Fruit fly (Drosophila melanogaster): ENCODE measurements around the gene CG32104.

The CG32104 gene

DNA sequence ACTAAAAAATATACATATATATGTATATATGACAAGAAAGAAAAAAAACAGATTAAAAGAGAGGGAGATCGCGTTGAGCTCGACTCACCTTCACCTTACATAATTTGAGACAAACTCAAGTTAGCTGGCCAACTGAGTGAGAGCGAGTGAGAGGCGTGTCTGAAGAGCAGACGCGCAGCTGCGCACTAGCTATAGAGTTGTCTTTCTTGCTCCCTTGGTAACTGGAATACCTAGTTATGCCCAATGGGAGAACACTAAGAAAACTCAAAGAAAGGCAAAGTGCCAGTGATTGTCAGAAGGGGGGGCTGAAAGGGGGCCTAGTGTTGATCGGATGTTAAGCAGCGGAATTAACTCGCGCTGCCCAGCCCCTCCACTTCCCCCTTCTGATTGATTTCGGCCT is 35.3 kb upstream of the CG32104 start (continued):
- TF ChIP-seq CG7928 (GFP tag; optimal IDR thresholded peaks at IDR 0.05) = no peak
- no peak for TF ChIP-seq CG33557 (GFP tag; optimal IDR thresholded peaks at IDR 0.05)
- no peak for TF ChIP-seq dmrt99B (tag; optimal IDR thresholded peaks at IDR 0.05)
- no peak for TF ChIP-seq tx (GFP tag; optimal IDR thresholded peaks at IDR 0.05)
- no peak for TF ChIP-seq CG30431 (GFP tag; optimal IDR thresholded peaks at IDR 0.05)
- TF ChIP-seq Scr (GFP tag; IDR thresholded peaks at IDR 0.05; ENCODE audit: partially characterized antibody) = peak; percentile 48; the same call in 1 of the 2 replicates
- TF ChIP-seq CG17612 (GFP tag; IDR thresholded peaks at IDR 0.05) = no peak
- TF ChIP-seq CG10147 (GFP tag; optimal IDR thresholded peaks at IDR 0.05) = no peak
- no peak for TF ChIP-seq NC2β (GFP tag; optimal IDR thresholded peaks at IDR 0.05)
- TF ChIP-seq pnt (GFP tag; optimal IDR thresholded peaks at IDR 0.05) = no peak
- TF ChIP-seq CG13123 (GFP tag; optimal IDR thresholded peaks at IDR 0.05) = no peak
- TF ChIP-seq CG6272 (GFP tag; IDR thresholded peaks at IDR 0.05) = no peak
- TF ChIP-seq HHEX (GFP tag; optimal IDR thresholded peaks at IDR 0.05) = no peak
- peak; percentile 98 for TF ChIP-seq CG10321 (GFP tag; IDR thresholded peaks at IDR 0.05)
- TF ChIP-seq hth (optimal IDR thresholded peaks at IDR 0.05) = no peak
- no peak for TF ChIP-seq CG18262 (tag; optimal IDR thresholded peaks at IDR 0.05)
- TF ChIP-seq CG10979 (tag; optimal IDR thresholded peaks at IDR 0.05) = no peak
- TF ChIP-seq CG14050 (GFP tag; IDR thresholded peaks at IDR 0.05) = no peak
- TF ChIP-seq so (GFP tag; IDR thresholded peaks at IDR 0.05) = no peak
- TF ChIP-seq inv (GFP tag; IDR thresholded peaks at IDR 0.05; ENCODE audit: partially characterized antibody) = peak; percentile 61; the same call in 1 of the 2 replicates
- no peak for TF ChIP-seq Dip2 (GFP tag; IDR thresholded peaks at IDR 0.05)
- no peak for TF ChIP-seq CG6813 (GFP tag; optimal IDR thresholded peaks at IDR 0.05)
- TF ChIP-seq Blimp-1 (GFP tag; optimal IDR thresholded peaks at IDR 0.05) = peak; percentile 20
- TF ChIP-seq CG11247 (GFP tag; IDR thresholded peaks at IDR 0.05) = no peak
- TF ChIP-seq D19A (tag; optimal IDR thresholded peaks at IDR 0.05) = no peak
- no peak for TF ChIP-seq schlank (tag; optimal IDR thresholded peaks at IDR 0.05)
- TF ChIP-seq gcm2 (GFP tag; optimal IDR thresholded peaks at IDR 0.05) = no peak
- TF ChIP-seq mam (GFP tag; optimal IDR thresholded peaks at IDR 0.05) = no peak
- no peak for TF ChIP-seq GATAe (GFP tag; conservative IDR thresholded peaks at IDR 0.05)
- TF ChIP-seq cato (GFP tag; optimal IDR thresholded peaks at IDR 0.05; ENCODE audit: borderline replicate concordance) = no peak
- peak; percentile 95 for TF ChIP-seq CG1832 (GFP tag; optimal IDR thresholded peaks at IDR 0.05)
- no peak for TF ChIP-seq Oli (tag; optimal IDR thresholded peaks at IDR 0.05)
- TF ChIP-seq Mrtf (GFP tag; IDR thresholded peaks at IDR 0.05) = no peak
- no peak for TF ChIP-seq Rx (GFP tag; IDR thresholded peaks at IDR 0.05)
- TF ChIP-seq Rfx (GFP tag; IDR thresholded peaks at IDR 0.05) = no peak
- no peak for TF ChIP-seq CG17912 (GFP tag; optimal IDR thresholded peaks at IDR 0.05)
- peak; percentile 58; the same call in 1 of the 3 replicates for TF ChIP-seq CG6791 (GFP tag; IDR thresholded peaks at IDR 0.05; ENCODE audit: partially characterized antibody)
- no peak for TF ChIP-seq CG31441 (GFP tag; IDR thresholded peaks at IDR 0.05)
- TF ChIP-seq CG1024 (GFP tag; IDR thresholded peaks at IDR 0.05) = no peak
- TF ChIP-seq bbx (GFP tag; IDR thresholded peaks at IDR 0.05; ENCODE audit: partially characterized antibody) = peak; percentile 80
- no peak for TF ChIP-seq CG2120 (GFP tag; optimal IDR thresholded peaks at IDR 0.05)
- TF ChIP-seq Doc2 (GFP tag; IDR thresholded peaks at IDR 0.05) = no peak
- TF ChIP-seq Nf-YB (GFP tag; optimal IDR thresholded peaks at IDR 0.05) = peak; percentile 99
- TF ChIP-seq CG15696 (tag; optimal IDR thresholded peaks at IDR 0.05) = no peak
- no peak for TF ChIP-seq Mad (GFP tag; optimal IDR thresholded peaks at IDR 0.05)
- no peak for TF ChIP-seq CG6765 (GFP tag; optimal IDR thresholded peaks at IDR 0.05)
- no peak for TF ChIP-seq CHES-1-like (GFP tag; optimal IDR thresholded peaks at IDR 0.05)
- TF ChIP-seq CG10462 (GFP tag; optimal IDR thresholded peaks at IDR 0.05) = no peak
- TF ChIP-seq CG34422 (GFP tag; IDR thresholded peaks at IDR 0.05) = no peak
- TF ChIP-seq zen2 (GFP tag; IDR thresholded peaks at IDR 0.05; ENCODE audit: partially characterized antibody) = peak; percentile 31; the same call in 1 of the 3 replicates
- no peak for TF ChIP-seq CG17829 (tag; optimal IDR thresholded peaks at IDR 0.05)
- TF ChIP-seq sob (GFP tag; IDR thresholded peaks at IDR 0.05) = no peak
